Worm (Caenorhabditis elegans): ENCODE results near the gene gta-1.

DNA sequence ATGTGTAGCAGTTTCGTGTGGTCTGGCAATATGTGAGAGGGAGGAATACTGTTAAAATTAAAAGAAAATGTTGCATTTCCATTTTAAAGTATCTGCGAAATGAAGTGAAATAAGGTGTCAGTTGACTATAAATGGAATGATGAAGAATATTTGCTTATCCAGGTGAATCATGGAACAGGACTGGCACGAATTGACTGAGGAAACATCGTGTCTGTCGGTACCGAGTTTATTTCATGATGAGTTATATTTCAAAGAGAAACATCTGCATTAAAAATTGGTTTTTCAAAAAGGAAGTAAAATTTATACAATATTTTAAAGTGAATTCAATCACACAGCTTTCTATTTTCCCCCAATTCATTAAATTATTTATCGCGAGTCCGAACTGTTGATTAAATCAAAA, 47.1 kb downstream of the gta-1 start, which contains the start of gene F01G10.6:
- TF ChIP-seq him-1 (tag; optimal IDR thresholded peaks at IDR 0.05) (no peak), W03F9.2 (tag; optimal IDR thresholded peaks at IDR 0.05) (no peak), dao-5 (tag; optimal IDR thresholded peaks at IDR 0.05) (no peak)
